Fruit fly (Drosophila melanogaster) whole organism, embryonic: ENCODE data around the gene Baldspot.

ENCODE experiments used
- Blimp-1 ChIP-seq: fragments of 200-800 bp; sonication (Bioruptor generic); optimal IDR thresholded peaks from 3 replicates; lab custom pipeline; 2018; ENCODE audit warnings: missing biosample characterization, missing genetic modification characterization, mild to moderate bottlenecking, moderate library complexity, missing genetic modification reagents
- CG10267 ChIP-seq: fragments of 200-800 bp; sonication (Bioruptor generic); optimal IDR thresholded peaks from 2 replicates; lab custom pipeline; 2018; ENCODE audit warnings: missing biosample characterization, mild to moderate bottlenecking, missing genetic modification characterization, moderate library complexity
- CG10431 ChIP-seq: fragments of 200-800 bp; sonication (Bioruptor generic); optimal IDR thresholded peaks from 3 replicates; lab custom pipeline; 2018; ENCODE audit warnings: missing biosample characterization, mild to moderate bottlenecking, missing genetic modification characterization
- CG10462 ChIP-seq: fragments of 200-800 bp; sonication (Bioruptor generic); optimal IDR thresholded peaks from 2 replicates; lab custom pipeline; 2016; ENCODE audit warnings: missing biosample characterization, missing genetic modification characterization
- CG10654 ChIP-seq: fragments of 200-800 bp; sonication (Bioruptor generic); optimal IDR thresholded peaks from 2 replicates; lab custom pipeline; 2016; ENCODE audit warnings: missing biosample characterization, missing genetic modification characterization
- CG10959 ChIP-seq: fragments of 200-800 bp; sonication (Bioruptor generic); IDR thresholded peaks from 2 replicates; pipeline ENCODE4 v1.3.6; 2022; ENCODE audit warnings: missing biosample characterization, missing genetic modification characterization
- CG11456 ChIP-seq: fragments of 200-800 bp; sonication (Bioruptor generic); IDR thresholded peaks from 3 replicates; pipeline ENCODE4 v1.3.6; 2022; ENCODE audit warnings: missing biosample characterization, missing genetic modification characterization
- CG12391 ChIP-seq: fragments of 200-800 bp; sonication (Bioruptor generic); optimal IDR thresholded peaks from 3 replicates; lab custom pipeline; 2018; ENCODE audit warnings: missing biosample characterization, mild to moderate bottlenecking, missing genetic modification characterization, moderate library complexity
- CG12744 ChIP-seq: fragments of 200-800 bp; sonication (Bioruptor generic); optimal IDR thresholded peaks from 2 replicates; lab custom pipeline; 2016; ENCODE audit warnings: missing biosample characterization, missing genetic modification characterization
- CG13296 ChIP-seq: fragments of 200-800 bp; sonication (Bioruptor generic); optimal IDR thresholded peaks from 3 replicates; lab custom pipeline; 2018; ENCODE audit warnings: missing biosample characterization, mild to moderate bottlenecking, missing genetic modification characterization
- CG15269 ChIP-seq: fragments of 200-800 bp; sonication (Bioruptor generic); optimal IDR thresholded peaks from 2 replicates; lab custom pipeline; 2018; ENCODE audit warnings: missing biosample characterization, mild to moderate bottlenecking, missing genetic modification characterization, moderate library complexity
- CG15514 ChIP-seq: fragments of 200-800 bp; sonication (Bioruptor generic); optimal IDR thresholded peaks from 3 replicates; lab custom pipeline; 2017; ENCODE audit warnings: missing biosample characterization, missing genetic modification characterization, mild to moderate bottlenecking, moderate library complexity, missing genetic modification reagents
- CG15601 ChIP-seq: fragments of 200-800 bp; sonication (Bioruptor generic); optimal IDR thresholded peaks from 3 replicates; lab custom pipeline; 2019; ENCODE audit warnings: missing biosample characterization, mild to moderate bottlenecking, missing genetic modification characterization, moderate library complexity
- CG17359 ChIP-seq: fragments of 200-800 bp; sonication (Bioruptor generic); optimal IDR thresholded peaks from 3 replicates; lab custom pipeline; 2018; ENCODE audit warnings: missing biosample characterization, mild to moderate bottlenecking, missing genetic modification characterization, moderate library complexity
- CG17385 ChIP-seq: fragments of 200-800 bp; sonication (Bioruptor generic); optimal IDR thresholded peaks from 3 replicates; lab custom pipeline; 2018; ENCODE audit warnings: missing biosample characterization, mild to moderate bottlenecking, missing genetic modification characterization
- CG17829 ChIP-seq: fragments of 200-800 bp; optimal IDR thresholded peaks from 2 replicates; lab custom pipeline; 2019; ENCODE audit warnings: missing biosample characterization, mild to moderate bottlenecking, missing genetic modification characterization, moderate library complexity
- CG18262 ChIP-seq: fragments of 200-800 bp; optimal IDR thresholded peaks from 3 replicates; lab custom pipeline; 2019; ENCODE audit warnings: missing biosample characterization, mild to moderate bottlenecking, missing genetic modification characterization, moderate library complexity
- CG2199 ChIP-seq: fragments of 200-800 bp; sonication (Bioruptor generic); IDR thresholded peaks from 3 replicates; pipeline ENCODE4 v1.3.6; 2022; ENCODE audit warnings: missing biosample characterization, missing genetic modification characterization
- CG31365 ChIP-seq: fragments of 200-800 bp; sonication (Bioruptor generic); optimal IDR thresholded peaks from 2 replicates; lab custom pipeline; 2018; ENCODE audit warnings: missing biosample characterization, mild to moderate bottlenecking, missing genetic modification characterization
- CG34376 ChIP-seq: fragments of 200-800 bp; sonication (Bioruptor generic); optimal IDR thresholded peaks from 2 replicates; lab custom pipeline; 2018; ENCODE audit warnings: missing biosample characterization, mild to moderate bottlenecking, missing genetic modification characterization
- CG7372 ChIP-seq: fragments of 200-800 bp; sonication (Bioruptor generic); IDR thresholded peaks from 2 replicates; pipeline ENCODE4 v1.3.6; 2022; ENCODE audit warnings: missing biosample characterization, missing genetic modification characterization
- CG8478 ChIP-seq: fragments of >200 bp; optimal IDR thresholded peaks from 2 replicates; lab custom pipeline; 2018
- Camta ChIP-seq: fragments of 200-800 bp; sonication (Bioruptor generic); optimal IDR thresholded peaks from 2 replicates; lab custom pipeline; 2016; ENCODE audit warnings: missing biosample characterization, missing genetic modification characterization
- Elba2 ChIP-seq: fragments of 200-800 bp; sonication (Bioruptor generic); optimal IDR thresholded peaks from 3 replicates; lab custom pipeline; 2016; ENCODE audit warnings: missing biosample characterization, missing genetic modification characterization
- Fer2 ChIP-seq: fragments of 200-800 bp; sonication (Bioruptor generic); optimal IDR thresholded peaks from 2 replicates; lab custom pipeline; 2018; ENCODE audit warnings: missing biosample characterization, mild to moderate bottlenecking, missing genetic modification characterization, moderate library complexity
- Hand ChIP-seq: fragments of 200-800 bp; sonication (Bioruptor generic); optimal IDR thresholded peaks from 2 replicates; lab custom pipeline; 2017; ENCODE audit warnings: mild to moderate bottlenecking, missing biosample characterization, missing genetic modification reagents, missing genetic modification characterization
- Hr3 ChIP-seq: fragments of 200-800 bp; sonication (Bioruptor generic); optimal IDR thresholded peaks from 3 replicates; lab custom pipeline; 2016; ENCODE audit warnings: missing biosample characterization, missing genetic modification characterization
- Hr78 ChIP-seq, 2 experiments: fragments of 200-800 bp in 1 of 2; fragments of >200 bp in 1 of 2; sonication (Bioruptor generic) in 1 of 2; optimal IDR thresholded peaks; 2 replicates each; lab custom pipeline; 2017 to 2019; ENCODE audit warnings: missing biosample characterization in 2 of 2, missing genetic modification characterization in 2 of 2, mild to moderate bottlenecking in 1 of 2, moderate library complexity in 1 of 2
- Kr ChIP-seq: fragments of 200-800 bp; sonication (Bioruptor generic); optimal IDR thresholded peaks from 2 replicates; lab custom pipeline; 2017; ENCODE audit warnings: missing biosample characterization, mild to moderate bottlenecking, missing genetic modification characterization
- Lhr ChIP-seq: fragments of 200-800 bp; sonication (Bioruptor generic); optimal IDR thresholded peaks from 3 replicates; lab custom pipeline; 2017; ENCODE audit warnings: mild to moderate bottlenecking, missing biosample characterization, missing genetic modification reagents, missing genetic modification characterization
- Lpt ChIP-seq: fragments of >200 bp; optimal IDR thresholded peaks from 2 replicates; lab custom pipeline; 2018; ENCODE audit warnings: missing biosample characterization, missing genetic modification characterization
- Mrtf ChIP-seq: fragments of 200-800 bp; sonication (Bioruptor generic); IDR thresholded peaks from 3 replicates; pipeline ENCODE4 v1.3.6; 2022; ENCODE audit warnings: missing biosample characterization, missing genetic modification characterization
- Optix ChIP-seq: fragments of 200-800 bp; sonication (Bioruptor generic); IDR thresholded peaks from 3 replicates; pipeline ENCODE4 v1.3.6; 2022; ENCODE audit warnings: missing biosample characterization, missing genetic modification characterization
- PHDP ChIP-seq: fragments of 200-800 bp; sonication (Bioruptor generic); optimal IDR thresholded peaks from 3 replicates; lab custom pipeline; 2018; ENCODE audit warnings: missing biosample characterization, mild to moderate bottlenecking, missing genetic modification characterization, moderate library complexity
- Pdp1 ChIP-seq, 2 experiments: fragments of 200-800 bp; sonication (Bioruptor generic); optimal IDR thresholded peaks; 3 replicates each; lab custom pipeline; 2016; ENCODE audit warnings: missing biosample characterization in 2 of 2, missing genetic modification characterization in 2 of 2, mild to moderate bottlenecking in 1 of 2, moderate library complexity in 1 of 2
- Ptx1 ChIP-seq: fragments of 200-800 bp; sonication (Bioruptor generic); IDR thresholded peaks from 2 replicates; pipeline ENCODE4 v1.3.6; 2022; ENCODE audit warnings: missing biosample characterization, missing genetic modification characterization
- Trl ChIP-seq, 3 experiments: fragments of >200 bp in 2 of 3; fragments of 200-800 bp in 1 of 3; sonication (Bioruptor generic) in 1 of 3; optimal IDR thresholded peaks; 2 replicates in 1 of 3; 3 replicates in 2 of 3; lab custom pipeline; 2016 to 2017; ENCODE audit warnings: missing biosample characterization in 1 of 3, missing genetic modification characterization in 1 of 3
- btn ChIP-seq: fragments of 200-800 bp; sonication (Bioruptor generic); optimal IDR thresholded peaks from 2 replicates; lab custom pipeline; 2016; ENCODE audit warnings: missing biosample characterization, missing genetic modification characterization
- corto ChIP-seq: fragments of 200-800 bp; sonication (Bioruptor generic); optimal IDR thresholded peaks from 2 replicates; lab custom pipeline; 2016; ENCODE audit warnings: missing biosample characterization, mild to moderate bottlenecking, missing genetic modification characterization, moderate library complexity
- crc ChIP-seq: fragments of 200-800 bp; sonication (Bioruptor generic); optimal IDR thresholded peaks from 2 replicates; lab custom pipeline; 2016; ENCODE audit warnings: missing biosample characterization, missing genetic modification characterization
- ems ChIP-seq: fragments of 200-800 bp; sonication (Bioruptor generic); optimal IDR thresholded peaks from 3 replicates; lab custom pipeline; 2016; ENCODE audit warnings: missing biosample characterization, missing genetic modification characterization
- esg ChIP-seq: fragments of 200-800 bp; sonication (Bioruptor generic); conservative IDR thresholded peaks from 2 replicates; pipeline ENCODE4 v1.3.6; 2022; ENCODE audit warnings: missing biosample characterization, missing genetic modification characterization
- inv ChIP-seq: fragments of 200-800 bp; sonication (Bioruptor generic); IDR thresholded peaks from 2 replicates; pipeline ENCODE4 v1.3.6; 2022; ENCODE audit warnings: missing biosample characterization, missing genetic modification characterization; ENCODE audit not compliant: partially characterized antibody
- ken ChIP-seq: fragments of 200-800 bp; sonication (Bioruptor generic); IDR thresholded peaks from 3 replicates; pipeline ENCODE4 v1.3.6; 2022; ENCODE audit warnings: missing biosample characterization, missing genetic modification characterization
- kni ChIP-seq: fragments of 200-800 bp; sonication (Bioruptor generic); optimal IDR thresholded peaks from 3 replicates; lab custom pipeline; 2017; ENCODE audit warnings: mild to moderate bottlenecking, missing biosample characterization, missing genetic modification reagents, missing genetic modification characterization
- lilli ChIP-seq: fragments of 200-800 bp; sonication (Bioruptor generic); optimal IDR thresholded peaks from 3 replicates; lab custom pipeline; 2016; ENCODE audit warnings: missing biosample characterization, missing genetic modification characterization
- pita ChIP-seq: fragments of 200-800 bp; sonication (Bioruptor generic); optimal IDR thresholded peaks from 2 replicates; lab custom pipeline; 2017; ENCODE audit warnings: missing biosample characterization, mild to moderate bottlenecking, missing genetic modification characterization
- pzg ChIP-seq: fragments of 200-800 bp; sonication (Bioruptor generic); optimal IDR thresholded peaks from 3 replicates; lab custom pipeline; 2018; ENCODE audit warnings: missing biosample characterization, mild to moderate bottlenecking, missing genetic modification characterization, moderate library complexity
- row ChIP-seq: fragments of 200-800 bp; sonication (Bioruptor generic); IDR thresholded peaks from 3 replicates; pipeline ENCODE4 v1.3.6; 2022; ENCODE audit warnings: missing biosample characterization, missing genetic modification characterization

The Baldspot gene

dm6 chr3L:16635566-16636210 is 25.7 kb downstream of the Baldspot start (continued):
- TF ChIP-seq Fer2 (tag; lab: Kevin White, UChicago) (no peak), CG12391 (tag; lab: Kevin White, UChicago) (peak; percentile 37), CG15601 (tag; lab: Kevin White, UChicago) (peak; percentile 30), Elba2 (GFP tag; lab: Kevin White, UChicago) (no peak), Camta (no peak), CG10431 (GFP tag; lab: Kevin White, UChicago) (no peak), Optix (GFP tag; lab: Robert Waterston, UW) (no peak), Hr78 (GFP tag; optimal IDR thresholded peaks at IDR 0.05; lab: Kevin White, UChicago) (no peak), CG8478 (lab: Kevin White, UChicago) (no peak), ems (no peak), CG18262 (tag; lab: Kevin White, UChicago) (peak; percentile 64), pita (GFP tag; lab: Kevin White, UChicago) (no peak), corto (GFP tag; lab: Kevin White, UChicago) (no peak), PHDP (tag; lab: Kevin White, UChicago) (peak; percentile 12), CG2199 (GFP tag; lab: Robert Waterston, UW) (no peak), CG15269 (tag; lab: Kevin White, UChicago) (peak; percentile 44), Lhr (GFP tag; lab: Kevin White, UChicago) (no peak), pzg (GFP tag; lab: Kevin White, UChicago) (no peak), row (GFP tag; lab: Robert Waterston, UW) (peak; percentile 54; the same call in 2 of the 3 replicates), CG13296 (no peak), CG10462 (GFP tag; lab: Kevin White, UChicago) (no peak), CG17359 (tag; lab: Kevin White, UChicago) (peak; percentile 15), Pdp1 (GFP tag; optimal IDR thresholded peaks at IDR 0.05; lab: Kevin White, UChicago) (no peak), Hr3 (GFP tag; lab: Kevin White, UChicago) (peak; percentile 19), CG17385 (GFP tag; lab: Kevin White, UChicago) (peak; percentile 39), inv (GFP tag; lab: Robert Waterston, UW) (no peak), esg (peak; percentile 26; the same call in 1 of the 2 replicates), CG15514 (GFP tag; lab: Kevin White, UChicago) (no peak), CG34376 (GFP tag; lab: Kevin White, UChicago) (no peak), CG12744 (GFP tag; lab: Kevin White, UChicago) (no peak), Mrtf (0 out of 3 replicates have a peak, but pooled peaks have one; percentile 18), ken (GFP tag; lab: Robert Waterston, UW) (no peak; the same call in 2 of the 3 replicates), CG10959 (GFP tag; lab: Robert Waterston, UW) (no peak), Hand (GFP tag; lab: Kevin White, UChicago) (no peak), CG7372 (GFP tag; lab: Robert Waterston, UW) (no peak), kni (no peak), Trl (optimal IDR thresholded peaks at IDR 0.05; lab: Kevin White, UChicago) (no peak), Trl (GFP tag; optimal IDR thresholded peaks at IDR 0.05; lab: Kevin White, UChicago) (no peak), CG10267 (tag; lab: Kevin White, UChicago) (peak; percentile 9), CG10654 (no peak), CG17829 (peak; percentile 14), lilli (GFP tag; lab: Kevin White, UChicago) (peak; percentile 37), Blimp-1 (GFP tag; lab: Kevin White, UChicago) (peak; percentile 9), Lpt (no peak), CG11456 (no peak), crc (GFP tag; lab: Kevin White, UChicago) (no peak), Ptx1 (GFP tag; lab: Robert Waterston, UW) (peak; percentile 45), Kr (no peak), CG31365 (tag; lab: Kevin White, UChicago) (no peak), btn (GFP tag; lab: Kevin White, UChicago) (no peak)
